Fruit fly (Drosophila melanogaster) whole organism, pupa: ENCODE measurements around the gene Ir93a.

Experiments used
- CG10348 ChIP-seq: fragments of 200-800 bp; sonication (Bioruptor generic); IDR thresholded peaks from 2 replicates; pipeline ENCODE4 v1.3.6; 2022; ENCODE audit warnings: missing biosample characterization, missing genetic modification characterization
- CG12605 ChIP-seq: fragments of 200-800 bp; sonication (Bioruptor generic); IDR thresholded peaks from 2 replicates; pipeline ENCODE4 v1.3.6; 2022; ENCODE audit warnings: missing biosample characterization, missing genetic modification characterization
- CG13204 ChIP-seq: fragments of 200-800 bp; sonication (Bioruptor generic); optimal IDR thresholded peaks from 2 replicates; lab custom pipeline; 2018; ENCODE audit warnings: missing biosample characterization, mild to moderate bottlenecking, missing genetic modification characterization, moderate library complexity
- CG14655 ChIP-seq: fragments of 200-800 bp; sonication (Bioruptor generic); optimal IDR thresholded peaks from 3 replicates; lab custom pipeline; 2017; ENCODE audit warnings: mild to moderate bottlenecking, missing biosample characterization, missing genetic modification reagents, missing genetic modification characterization
- CG15710 ChIP-seq: fragments of 200-800 bp; sonication (Bioruptor generic); optimal IDR thresholded peaks from 2 replicates; lab custom pipeline; 2018; ENCODE audit warnings: missing biosample characterization, mild to moderate bottlenecking, missing genetic modification characterization, moderate library complexity
- CG17806 ChIP-seq: fragments of 200-800 bp; sonication (Bioruptor generic); optimal IDR thresholded peaks from 2 replicates; lab custom pipeline; 2018; ENCODE audit warnings: missing biosample characterization, mild to moderate bottlenecking, missing genetic modification characterization, moderate library complexity
- CG32121 ChIP-seq: fragments of 200-800 bp; sonication (Bioruptor generic); IDR thresholded peaks from 2 replicates; pipeline ENCODE4 v1.3.6; 2022; ENCODE audit warnings: missing biosample characterization, missing genetic modification characterization
- CG34367 ChIP-seq: fragments of 200-800 bp; sonication (Bioruptor generic); optimal IDR thresholded peaks from 2 replicates; lab custom pipeline; 2018; ENCODE audit warnings: missing biosample characterization, mild to moderate bottlenecking, missing genetic modification characterization
- CG4496 ChIP-seq: fragments of 200-800 bp; sonication (Bioruptor generic); IDR thresholded peaks from 3 replicates; pipeline ENCODE4 v1.3.6; 2022; ENCODE audit warnings: missing biosample characterization, missing genetic modification characterization
- CG8159 ChIP-seq: fragments of 200-800 bp; sonication (Bioruptor generic); optimal IDR thresholded peaks from 3 replicates; lab custom pipeline; 2018; ENCODE audit warnings: missing biosample characterization, mild to moderate bottlenecking, missing genetic modification characterization, moderate library complexity
- CG8301 ChIP-seq: fragments of 200-800 bp; sonication (Bioruptor generic); optimal IDR thresholded peaks from 2 replicates; lab custom pipeline; 2018; ENCODE audit warnings: missing biosample characterization, mild to moderate bottlenecking, missing genetic modification characterization
- CG9948 ChIP-seq: fragments of 200-800 bp; sonication (Bioruptor generic); optimal IDR thresholded peaks from 2 replicates; lab custom pipeline; 2018; ENCODE audit warnings: missing biosample characterization, mild to moderate bottlenecking, missing genetic modification characterization, moderate library complexity
- D1 ChIP-seq: fragments of 200-800 bp; sonication (Bioruptor generic); optimal IDR thresholded peaks from 2 replicates; lab custom pipeline; 2018; ENCODE audit warnings: missing biosample characterization, mild to moderate bottlenecking, missing genetic modification characterization, moderate library complexity
- EcR ChIP-seq: fragments of 200-800 bp; sonication (Bioruptor generic); optimal IDR thresholded peaks from 3 replicates; lab custom pipeline; 2019; ENCODE audit warnings: missing biosample characterization, missing genetic modification characterization, mild to moderate bottlenecking, moderate library complexity, missing genetic modification reagents
- Ets98B ChIP-seq: fragments of 200-800 bp; sonication (Bioruptor generic); IDR thresholded peaks from 2 replicates; pipeline ENCODE4 v1.3.6; 2022; ENCODE audit warnings: missing biosample characterization, missing genetic modification characterization
- Pif1A ChIP-seq: fragments of 200-800 bp; sonication (Bioruptor generic); optimal IDR thresholded peaks from 3 replicates; lab custom pipeline; 2016; ENCODE audit warnings: missing biosample characterization, missing genetic modification characterization
- Pif1B ChIP-seq: fragments of 200-800 bp; sonication (Bioruptor generic); optimal IDR thresholded peaks from 3 replicates; lab custom pipeline; 2016; ENCODE audit warnings: missing biosample characterization, missing genetic modification characterization
- Snoo ChIP-seq: fragments of 200-800 bp; sonication (Bioruptor generic); optimal IDR thresholded peaks from 3 replicates; lab custom pipeline; 2017; ENCODE audit warnings: missing biosample characterization, mild to moderate bottlenecking, missing genetic modification characterization, inconsistent platforms
- fd96Ca ChIP-seq: fragments of 200-800 bp; sonication (Bioruptor generic); IDR thresholded peaks from 3 replicates; pipeline ENCODE4 v1.3.6; 2022; ENCODE audit warnings: missing biosample characterization, missing genetic modification characterization
- gl ChIP-seq: fragments of 200-800 bp; sonication (Bioruptor generic); optimal IDR thresholded peaks from 2 replicates; lab custom pipeline; 2018; ENCODE audit warnings: missing biosample characterization, mild to moderate bottlenecking, missing genetic modification characterization
- rn ChIP-seq: fragments of 200-800 bp; sonication (Bioruptor generic); IDR thresholded peaks from 2 replicates; pipeline ENCODE4 v1.3.6; 2022; ENCODE audit warnings: missing biosample characterization, missing genetic modification characterization

The Ir93a gene

DNA sequence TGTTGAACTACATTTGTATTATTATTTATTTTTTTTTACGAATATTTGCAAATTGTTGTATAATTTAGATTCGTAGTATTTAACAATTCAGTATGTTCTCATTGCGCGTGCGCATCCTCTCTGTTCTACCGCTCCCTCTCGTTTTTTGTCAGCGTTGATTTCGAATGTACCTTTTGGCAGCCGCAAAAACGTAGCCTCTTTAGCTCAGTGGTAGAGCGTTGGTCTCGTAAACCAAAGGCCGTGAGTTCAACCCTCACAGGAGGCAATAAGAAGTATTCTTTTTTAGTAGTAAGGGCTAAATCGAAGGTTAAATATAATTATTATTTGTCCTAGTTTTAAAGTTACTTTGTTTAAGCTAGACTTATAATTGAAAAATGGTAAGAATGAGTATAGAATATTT, 30.8 kb upstream of the Ir93a start:
- TF ChIP-seq CG12605 (GFP tag; lab: Robert Waterston, UW): no peak
- no peak for TF ChIP-seq CG15710
- TF ChIP-seq CG14655: no peak

DNA sequence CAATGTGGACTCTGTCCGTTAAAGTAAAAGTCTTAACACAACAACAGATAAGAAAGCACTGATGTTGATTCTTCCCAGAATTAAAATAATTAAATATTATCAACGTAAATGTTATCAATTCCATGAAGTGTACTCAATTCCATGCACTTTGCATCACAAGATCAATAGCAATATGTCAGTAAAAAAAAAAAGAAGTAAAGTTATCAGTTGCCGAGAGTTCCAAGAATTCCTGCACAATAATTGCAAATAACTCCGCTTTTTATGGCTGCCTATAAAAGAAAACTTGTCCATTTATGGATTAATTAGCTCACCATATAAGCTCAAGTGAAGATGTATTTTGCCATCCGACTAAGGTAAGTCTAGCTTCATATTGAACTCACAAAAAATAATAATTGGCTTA, 17.7 kb upstream of the Ir93a start, which contains the start of gene TotZ:
Gene TotZ, plus strand, starts transcription at position 301 of the 400 bp plus-strand sequence.
- TF ChIP-seq CG8301 (tag; lab: Kevin White, UChicago) (no peak), Pif1A (no peak), D1 (no peak), CG8159 (no peak), CG13204 (GFP tag; lab: Kevin White, UChicago) (no peak), Snoo (tag; lab: Kevin White, UChicago) (no peak), CG14655 (no peak), CG32121 (GFP tag; lab: Robert Waterston, UW) (no peak), EcR (GFP tag; lab: Kevin White, UChicago) (no peak), CG4496 (GFP tag; lab: Robert Waterston, UW) (no peak), Ets98B (GFP tag; lab: Robert Waterston, UW) (no peak), CG12605 (GFP tag; lab: Robert Waterston, UW) (no peak), CG34367 (tag; lab: Kevin White, UChicago) (no peak), CG17806 (no peak), fd96Ca (no peak)

DNA sequence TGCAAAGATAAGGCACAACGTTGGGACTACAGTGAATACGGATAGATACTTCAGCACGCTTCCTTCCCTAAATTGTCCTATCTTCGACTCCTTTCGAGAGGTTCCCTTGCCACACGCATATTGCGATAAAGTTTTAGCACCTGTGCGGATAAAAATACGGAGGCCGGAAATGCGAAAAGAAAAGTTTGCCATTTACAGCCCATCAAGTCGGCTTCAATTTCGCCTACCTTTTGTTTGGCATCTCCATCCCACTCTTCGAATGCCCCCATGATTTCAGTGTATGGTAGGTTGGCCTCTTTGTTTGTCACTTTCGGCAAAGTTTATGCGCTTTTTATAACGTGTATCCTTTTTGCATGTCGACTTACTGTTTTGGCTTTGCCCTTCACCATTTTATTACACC, 16.9 kb upstream of the Ir93a start:
- TF ChIP-seq CG8301 (tag; lab: Kevin White, UChicago) (no peak), Ets98B (GFP tag; lab: Robert Waterston, UW) (no peak), rn (GFP tag; lab: Robert Waterston, UW) (no peak), CG32121 (GFP tag; lab: Robert Waterston, UW) (no peak), CG10348 (GFP tag; lab: Robert Waterston, UW) (no peak), CG17806 (no peak), CG8159 (no peak), gl (tag; lab: Kevin White, UChicago) (no peak), D1 (no peak), CG13204 (GFP tag; lab: Kevin White, UChicago) (no peak)

DNA sequence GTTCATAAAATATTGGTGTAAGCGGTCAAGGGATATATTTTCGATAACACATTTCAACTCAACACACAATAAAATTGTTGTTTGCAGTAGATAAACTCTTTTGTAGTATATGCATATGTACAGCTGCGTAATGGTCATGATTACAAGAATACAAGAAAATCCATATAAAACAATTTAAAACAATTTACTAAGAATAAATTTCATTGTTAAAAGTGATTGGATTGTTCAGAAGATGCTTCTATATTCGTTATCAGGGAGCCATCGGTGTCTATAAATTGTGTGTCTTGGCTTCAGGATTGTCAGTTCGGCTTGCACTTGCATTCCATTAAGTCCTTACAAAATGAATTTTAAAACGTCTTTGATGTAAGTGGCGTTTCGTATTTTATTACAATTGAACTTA, 13.9 kb upstream of the Ir93a start, which contains the start of gene TotB:
Gene TotB, plus strand, starts transcription at position 301 of the 400 bp plus-strand sequence.
- TF ChIP-seq EcR (GFP tag; lab: Kevin White, UChicago): no peak
- no peak for TF ChIP-seq CG8159
- TF ChIP-seq CG8301 (tag; lab: Kevin White, UChicago): no peak
- no peak for TF ChIP-seq CG4496 (GFP tag; lab: Robert Waterston, UW)
- no peak for TF ChIP-seq D1
- no peak for TF ChIP-seq Pif1A
- no peak for TF ChIP-seq CG15710
- TF ChIP-seq CG32121 (GFP tag; lab: Robert Waterston, UW): no peak
- TF ChIP-seq CG10348 (GFP tag; lab: Robert Waterston, UW): no peak
- TF ChIP-seq CG12605 (GFP tag; lab: Robert Waterston, UW): no peak

DNA sequence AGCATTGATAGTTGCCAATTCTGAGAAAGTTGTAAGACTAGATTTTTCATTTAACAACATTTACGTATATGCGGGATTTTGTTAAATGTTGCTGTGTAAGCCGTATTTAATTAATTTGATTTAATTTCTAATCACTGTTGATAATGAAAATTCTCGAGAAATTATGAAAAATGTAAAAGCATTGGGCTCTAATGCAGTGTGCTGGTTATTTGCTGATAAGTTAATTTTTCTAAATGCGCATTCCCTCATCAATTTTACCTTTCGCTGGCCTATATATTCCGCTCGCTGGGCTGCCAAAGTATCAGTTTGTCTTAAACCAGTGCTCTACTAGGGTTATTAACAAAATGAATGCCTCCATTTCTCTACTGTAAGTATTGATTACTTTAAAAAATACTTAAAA, 12.9 kb upstream of the Ir93a start, which contains the start of gene TotC:
Gene TotC, plus strand, starts transcription at position 301 of the 400 bp plus-strand sequence.
- TF ChIP-seq CG8301 (tag; lab: Kevin White, UChicago) (no peak), Pif1B (GFP tag; lab: Kevin White, UChicago) (no peak), CG4496 (GFP tag; lab: Robert Waterston, UW) (no peak), CG12605 (GFP tag; lab: Robert Waterston, UW) (no peak), CG10348 (GFP tag; lab: Robert Waterston, UW) (no peak), CG34367 (tag; lab: Kevin White, UChicago) (no peak), CG9948 (tag; lab: Kevin White, UChicago) (no peak), fd96Ca (no peak), CG13204 (GFP tag; lab: Kevin White, UChicago) (no peak), Ets98B (GFP tag; lab: Robert Waterston, UW) (no peak), D1 (no peak)
- TF ChIP-seq, all 21 proteins: peak for 0

DNA sequence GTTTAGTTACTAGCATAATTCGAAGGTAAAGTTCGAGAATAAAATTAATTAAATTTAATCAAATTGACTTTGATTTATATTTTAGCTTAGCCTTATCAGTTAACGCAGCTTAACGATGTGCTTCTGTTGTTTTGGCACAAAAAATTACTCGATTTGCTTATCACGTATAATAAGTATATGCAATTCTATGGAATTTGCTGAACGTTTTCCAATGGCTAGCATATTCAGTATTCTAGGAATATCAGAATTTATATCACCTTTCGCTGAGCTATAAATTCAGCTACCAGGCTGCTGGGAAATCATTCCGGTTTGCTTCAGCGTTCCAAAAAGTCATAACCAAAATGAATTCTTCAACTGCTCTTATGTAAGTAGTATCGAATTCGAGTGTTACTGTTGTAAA, 11.0 kb upstream of the Ir93a start, which contains the start of gene TotA:
Gene TotA, plus strand, starts transcription at position 301 of the 400 bp plus-strand sequence.
- TF ChIP-seq gl (tag; lab: Kevin White, UChicago) (no peak), CG10348 (GFP tag; lab: Robert Waterston, UW) (no peak), Pif1A (no peak)

DNA sequence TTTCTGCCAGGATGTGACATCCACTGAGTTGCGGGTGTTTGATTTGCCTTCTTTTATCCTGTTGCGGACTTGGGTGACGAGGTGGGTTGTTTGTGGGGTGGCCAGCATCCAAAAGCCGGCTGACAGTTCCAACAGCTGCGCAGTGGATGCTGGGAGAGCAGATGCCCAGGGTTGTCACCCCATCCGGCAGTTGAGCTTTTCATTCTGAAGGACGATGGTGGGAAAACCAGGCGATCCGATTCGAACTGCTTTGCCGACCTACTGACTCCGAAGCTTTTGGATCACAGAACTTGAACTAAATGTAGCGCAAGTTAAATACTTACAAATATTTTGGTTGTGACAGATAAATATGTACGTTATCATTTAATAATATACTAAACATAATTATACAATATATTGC, 6.5 kb upstream of the Ir93a start, which contains the start of gene KaiR1D:
Gene KaiR1D, minus strand, starts transcription at position 28 of the 400 bp plus-strand sequence.
- TF ChIP-seq CG9948 (tag; lab: Kevin White, UChicago) (no peak), fd96Ca (no peak), rn (GFP tag; lab: Robert Waterston, UW) (no peak), CG15710 (no peak), CG32121 (GFP tag; lab: Robert Waterston, UW) (no peak), gl (tag; lab: Kevin White, UChicago) (no peak), EcR (GFP tag; lab: Kevin White, UChicago) (no peak), CG34367 (tag; lab: Kevin White, UChicago) (no peak), CG8159 (no peak), Pif1A (no peak), D1 (no peak), Pif1B (GFP tag; lab: Kevin White, UChicago) (no peak), CG10348 (GFP tag; lab: Robert Waterston, UW) (no peak)
- TF ChIP-seq, all 21 proteins: peak for 0
